Worm (Caenorhabditis elegans): ENCODE measurements around the gene nucl-1.

DNA sequence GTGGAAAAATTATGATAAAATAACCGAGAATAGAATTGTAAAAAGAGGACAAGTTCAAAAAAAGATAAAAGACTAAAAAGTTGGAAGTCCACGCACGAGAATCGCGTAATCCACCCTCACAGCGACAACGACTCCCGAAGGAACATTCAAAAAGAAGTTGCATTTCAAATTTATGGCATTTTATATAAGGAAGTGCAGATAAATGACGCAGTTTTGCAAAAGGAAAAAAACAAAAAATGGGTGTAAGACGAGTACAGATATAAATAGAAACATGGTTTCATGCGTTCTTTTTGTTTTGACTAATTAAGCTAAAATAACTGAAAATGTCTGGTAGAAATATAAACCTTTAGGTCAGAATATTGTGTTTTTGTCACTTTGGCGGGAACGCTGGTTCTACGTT, 6.1 kb downstream of the nucl-1 start:
- no peak for TF ChIP-seq hlh-13 (GFP tag; optimal IDR thresholded peaks at IDR 0.05)
- no peak for TF ChIP-seq Y22D7AL.16 (tag; optimal IDR thresholded peaks at IDR 0.05)
- no peak for TF ChIP-seq ceh-22 (tag; optimal IDR thresholded peaks at IDR 0.05)
- no peak for TF ChIP-seq ahr-1 (tag; optimal IDR thresholded peaks at IDR 0.05)
- no peak for TF ChIP-seq hlh-30 (tag; optimal IDR thresholded peaks at IDR 0.05; ENCODE audit: insufficient read depth)
